Fruit fly (Drosophila melanogaster) whole organism, adult: ENCODE results near the gene CG3078.
A peak's percentile ranks its signal among the peaks of the same experiment; 100 is the strongest.

Experiments
- CG11617 ChIP-seq: fragments of 200-800 bp; sonication (Bioruptor generic); optimal IDR thresholded peaks from 2 replicates; lab custom pipeline; 2017; ENCODE audit warnings: mild to moderate bottlenecking, missing biosample characterization, missing genetic modification reagents, missing genetic modification characterization
- bab1 ChIP-seq: fragments of 200-800 bp; sonication (Bioruptor generic); optimal IDR thresholded peaks from 3 replicates; lab custom pipeline; 2019; ENCODE audit warnings: missing biosample characterization, mild to moderate bottlenecking, missing genetic modification characterization, moderate library complexity
- cic ChIP-seq: fragments of 200-800 bp; sonication (Bioruptor generic); optimal IDR thresholded peaks from 2 replicates; lab custom pipeline; 2017; ENCODE audit warnings: missing biosample characterization, mild to moderate bottlenecking, missing genetic modification characterization, moderate library complexity
- cnc ChIP-seq, 2 experiments: fragments of >200 bp; optimal IDR thresholded peaks; 2 replicates each; lab custom pipeline; 2017
- kay ChIP-seq: fragments of 200-800 bp; sonication (Bioruptor generic); peaks from one replicate; lab custom pipeline; 2016; ENCODE audit warnings: missing biosample characterization, missing genetic modification characterization, borderline replicate concordance
- toe ChIP-seq: fragments of 200-800 bp; sonication (Bioruptor generic); optimal IDR thresholded peaks from 2 replicates; lab custom pipeline; 2016; ENCODE audit warnings: missing biosample characterization, missing genetic modification characterization

- TF ChIP-seq cic (GFP tag; lab: Kevin White, UChicago) (no peak), kay (GFP tag; lab: Kevin White, UChicago) (no peak), bab1 (GFP tag; lab: Kevin White, UChicago) (peak; percentile 85), CG11617 (no peak), toe (GFP tag; lab: Kevin White, UChicago) (no peak), cnc (optimal IDR thresholded peaks at IDR 0.05; lab: Kevin White, UChicago) (no peak)
Measured at dm6 chrX:2298708-2299370, 39.2 kb upstream of the CG3078 start.
